Worm (Caenorhabditis elegans): ENCODE measurements around the gene cec-4.

The cec-4 gene

DNA sequence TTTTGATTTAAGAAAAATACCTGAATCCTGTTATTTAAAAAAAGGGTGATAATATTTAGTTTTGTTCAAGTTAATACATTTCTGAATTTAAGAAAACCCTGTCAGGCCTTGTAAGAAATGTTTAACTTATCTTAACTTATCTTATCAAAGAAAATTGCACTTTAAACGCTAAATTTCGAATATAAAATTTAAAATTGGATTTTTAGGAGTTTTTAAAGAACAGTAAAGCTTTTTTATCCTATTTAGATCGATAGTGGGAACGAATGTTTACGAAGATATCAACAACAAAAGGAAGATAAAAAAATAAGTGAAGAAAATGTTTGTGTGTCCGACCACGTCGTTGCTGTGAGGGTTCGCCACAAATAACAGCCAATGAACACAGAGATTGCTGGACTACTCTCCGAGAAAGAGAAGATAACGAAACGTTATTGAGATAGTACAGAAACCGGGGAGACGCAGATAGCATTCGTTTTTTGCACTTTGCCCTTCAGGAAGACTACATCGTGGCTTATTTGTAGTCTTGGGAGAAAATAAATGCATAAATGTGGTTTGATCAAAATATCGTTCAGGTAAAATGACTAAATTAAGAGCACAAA is 22.5 kb upstream of the cec-4 start, which contains the start of gene dif-1:
dif-1 (minus strand) TSS at position 51 of the 596 bp plus-strand sequence.
- TF ChIP-seq sem-4 (tag; optimal IDR thresholded peaks at IDR 0.05) (peak; percentile 39), Y55F3AM.14 (GFP tag; optimal IDR thresholded peaks at IDR 0.05) (no peak), nhr-129 (tag; optimal IDR thresholded peaks at IDR 0.05) (peak; percentile 56), crh-2 (tag; optimal IDR thresholded peaks at IDR 0.05) (peak; percentile 76), skn-1 (tag; optimal IDR thresholded peaks at IDR 0.05) (no peak), lsy-2 (tag; optimal IDR thresholded peaks at IDR 0.05) (peak in 1 of 2 experiments; percentile 63), aly-2 (tag; optimal IDR thresholded peaks at IDR 0.05) (no peak), alr-1 (tag; optimal IDR thresholded peaks at IDR 0.05) (no peak), F13H6.1 (tag; optimal IDR thresholded peaks at IDR 0.05) (peak; percentile 53), ZK546.5 (tag; optimal IDR thresholded peaks at IDR 0.05) (no peak), nhr-11 (tag; optimal IDR thresholded peaks at IDR 0.05) (no peak), sma-9 (GFP tag; optimal IDR thresholded peaks at IDR 0.05) (peak; percentile 47), sma-9 (tag; optimal IDR thresholded peaks at IDR 0.05) (no peak), nhr-21 (tag; optimal IDR thresholded peaks at IDR 0.05) (peak; percentile 58), ceh-82 (tag; optimal IDR thresholded peaks at IDR 0.05) (no peak), C34F6.9 (tag; optimal IDR thresholded peaks at IDR 0.05) (peak; percentile 41), fos-1 (tag; optimal IDR thresholded peaks at IDR 0.05) (peak; percentile 51), gmeb-1 (tag; optimal IDR thresholded peaks at IDR 0.05) (peak; percentile 43), elt-3 (tag; optimal IDR thresholded peaks at IDR 0.05) (no peak), ztf-11 (tag; optimal IDR thresholded peaks at IDR 0.05) (no peak), sma-3 (GFP tag; optimal IDR thresholded peaks at IDR 0.05) (peak; percentile 14), nhr-6 (tag; optimal IDR thresholded peaks at IDR 0.05) (no peak)

DNA sequence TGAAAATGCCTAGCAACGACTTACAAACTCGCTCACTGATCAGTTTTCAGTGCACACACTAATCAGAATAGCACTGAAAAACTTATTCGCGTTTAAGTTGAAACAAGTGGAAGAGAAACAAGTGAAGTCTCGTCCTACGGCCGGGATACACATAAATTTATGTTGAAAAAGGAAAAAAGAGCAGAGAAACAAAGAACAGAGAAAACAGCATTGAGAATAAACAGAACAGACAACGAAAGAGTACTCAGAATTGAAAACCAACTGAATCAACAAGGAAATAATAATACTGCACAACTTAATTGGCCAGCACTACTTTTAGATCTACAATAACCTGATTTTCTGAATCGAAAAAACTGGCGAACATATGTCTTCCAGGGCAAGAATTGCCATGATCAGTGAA is 21.2 kb upstream of the cec-4 start, which contains the start of gene F49E8.6:
F49E8.6 (minus strand) TSS at position 317 of the 400 bp plus-strand sequence.
- TF ChIP-seq nhr-12 (tag; optimal IDR thresholded peaks at IDR 0.05) (no peak), lsy-2 (tag; optimal IDR thresholded peaks at IDR 0.05) (peak in 1 of 2 experiments; percentile 4), dmd-4 (tag; optimal IDR thresholded peaks at IDR 0.05) (no peak), lin-13 (GFP tag; optimal IDR thresholded peaks at IDR 0.05) (no peak), C34F6.9 (tag; optimal IDR thresholded peaks at IDR 0.05) (peak; percentile 43), unc-55 (GFP tag; optimal IDR thresholded peaks at IDR 0.05) (peak; percentile 53), blmp-1 (tag; optimal IDR thresholded peaks at IDR 0.05; ENCODE audit: insufficient read depth) (no peak), nhr-21 (tag; optimal IDR thresholded peaks at IDR 0.05) (peak; percentile 2), lin-11 (tag; optimal IDR thresholded peaks at IDR 0.05) (no peak), sma-3 (GFP tag; optimal IDR thresholded peaks at IDR 0.05) (no peak)

DNA sequence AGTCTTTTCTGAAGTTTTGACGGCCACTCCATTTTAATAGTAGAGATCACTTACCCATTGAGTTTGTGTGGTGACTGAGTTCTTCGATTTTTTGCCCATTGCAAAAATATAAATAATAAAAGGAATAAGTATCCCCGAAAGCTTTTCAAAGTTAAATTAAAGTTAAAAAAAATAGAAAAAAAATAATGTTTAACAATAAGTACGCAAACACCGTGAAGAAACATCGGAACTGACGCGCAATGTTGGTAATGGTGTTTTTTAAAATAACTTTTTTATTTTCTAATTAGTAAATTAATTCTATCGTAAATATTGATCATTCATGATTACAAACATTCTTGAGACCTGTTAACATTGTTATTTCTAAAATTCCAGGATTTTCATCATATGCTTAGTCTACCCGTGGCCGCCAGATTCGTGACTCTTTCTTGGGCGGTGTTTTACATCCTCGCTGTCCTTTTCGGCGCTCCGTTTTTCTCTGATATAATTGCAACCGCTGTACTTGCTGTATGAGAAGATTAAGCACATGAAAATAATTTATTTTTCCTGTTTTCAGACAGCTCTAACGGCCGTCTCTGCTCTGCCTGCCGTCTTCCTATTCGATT is 19.2 kb upstream of the cec-4 start, which contains the start of the genes F49E8.7, F49E8.8 and nprl-2:
F49E8.7 (minus strand) TSS at position 101 of the 602 bp plus-strand sequence.
F49E8.8 (plus strand) TSS at position 373 of the 602 bp plus-strand sequence.
nprl-2 (plus strand) TSS at position 552 of the 602 bp plus-strand sequence.
- TF ChIP-seq C34F6.9 (tag; optimal IDR thresholded peaks at IDR 0.05): peak; percentile 7
- no peak for TF ChIP-seq sma-9 (GFP tag; optimal IDR thresholded peaks at IDR 0.05)
- TF ChIP-seq sma-9 (tag; optimal IDR thresholded peaks at IDR 0.05): no peak

DNA sequence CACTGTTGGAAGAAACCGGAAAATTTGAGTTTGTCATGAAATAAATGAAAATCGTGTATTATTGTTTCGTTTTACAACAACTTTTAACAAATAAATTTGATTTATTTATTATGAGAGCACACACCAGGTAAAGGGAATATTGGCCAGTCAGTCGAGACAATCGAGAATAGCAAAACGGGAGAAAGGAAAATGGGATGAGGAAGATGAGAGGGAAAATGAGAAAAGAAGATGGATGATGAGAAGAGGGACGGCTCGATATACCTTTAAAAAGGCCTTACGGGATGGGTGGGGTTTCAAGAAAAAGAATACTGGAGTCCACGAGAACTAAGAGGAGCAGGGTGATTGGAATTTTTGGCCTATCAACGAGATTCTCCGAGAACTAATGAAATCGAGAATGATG is 16.9 kb upstream of the cec-4 start:
- TF ChIP-seq nhr-11 (tag; optimal IDR thresholded peaks at IDR 0.05) (no peak), blmp-1 (tag; optimal IDR thresholded peaks at IDR 0.05; ENCODE audit: insufficient read depth) (no peak), elt-1 (tag; optimal IDR thresholded peaks at IDR 0.05) (no peak), nhr-23 (tag; optimal IDR thresholded peaks at IDR 0.05) (no peak), ceh-82 (tag; optimal IDR thresholded peaks at IDR 0.05) (no peak), R02D3.7 (tag; optimal IDR thresholded peaks at IDR 0.05) (no peak), sma-9 (GFP tag; optimal IDR thresholded peaks at IDR 0.05) (no peak), sma-9 (tag; optimal IDR thresholded peaks at IDR 0.05) (no peak), ZK546.5 (tag; optimal IDR thresholded peaks at IDR 0.05) (no peak), sma-3 (GFP tag; optimal IDR thresholded peaks at IDR 0.05) (no peak), mdl-1 (tag; optimal IDR thresholded peaks at IDR 0.05) (no peak), alr-1 (tag; optimal IDR thresholded peaks at IDR 0.05) (no peak), nhr-237 (tag; optimal IDR thresholded peaks at IDR 0.05) (no peak), F13H6.1 (tag; optimal IDR thresholded peaks at IDR 0.05) (no peak), nhr-10 (tag; optimal IDR thresholded peaks at IDR 0.05) (no peak), ceh-16 (tag; optimal IDR thresholded peaks at IDR 0.05) (no peak), unc-62 (GFP tag; optimal IDR thresholded peaks at IDR 0.05) (no peak), dmd-4 (tag; optimal IDR thresholded peaks at IDR 0.05) (no peak), elt-3 (tag; optimal IDR thresholded peaks at IDR 0.05) (no peak)
